Fruit fly (Drosophila melanogaster) whole organism, embryonic: ENCODE data around the gene ct.
A peak's percentile ranks its signal among the peaks of the same experiment; 100 is the strongest.

Experiments used
- Atf-2 ChIP-seq: fragments of 200-800 bp; sonication (Bioruptor generic); optimal IDR thresholded peaks from 2 replicates; lab custom pipeline; 2016; ENCODE audit warnings: missing biosample characterization, missing genetic modification characterization
- Atf3 ChIP-seq: fragments of 200-800 bp; sonication (Bioruptor generic); optimal IDR thresholded peaks from 3 replicates; lab custom pipeline; 2016; ENCODE audit warnings: missing biosample characterization, missing genetic modification characterization
- Atf6 ChIP-seq: fragments of 200-800 bp; sonication (Bioruptor generic); IDR thresholded peaks from 2 replicates; pipeline ENCODE4 v1.3.6; 2022; ENCODE audit warnings: missing biosample characterization, missing genetic modification characterization
- BtbVII ChIP-seq: fragments of 200-800 bp; sonication (Bioruptor generic); optimal IDR thresholded peaks from 3 replicates; lab custom pipeline; 2017; ENCODE audit warnings: missing biosample characterization, mild to moderate bottlenecking, missing genetic modification characterization
- Bteb2 ChIP-seq: fragments of 200-800 bp; sonication (Bioruptor generic); optimal IDR thresholded peaks from 2 replicates; lab custom pipeline; 2016; ENCODE audit warnings: missing biosample characterization, missing genetic modification characterization
- CG1024 ChIP-seq: fragments of 200-800 bp; sonication (Bioruptor generic); IDR thresholded peaks from 2 replicates; pipeline ENCODE4 v1.3.6; 2022; ENCODE audit warnings: missing biosample characterization, missing genetic modification characterization
- CG11695 ChIP-seq: fragments of 200-800 bp; sonication (Bioruptor generic); IDR thresholded peaks from 3 replicates; pipeline ENCODE4 v1.3.6; 2022; ENCODE audit warnings: missing biosample characterization, missing genetic modification characterization
- CG12155 ChIP-seq: fragments of 200-800 bp; sonication (Bioruptor generic); optimal IDR thresholded peaks from 3 replicates; lab custom pipeline; 2016; ENCODE audit warnings: missing biosample characterization, missing genetic modification characterization
- CG13894 ChIP-seq: fragments of 200-800 bp; sonication (Bioruptor generic); optimal IDR thresholded peaks from 3 replicates; lab custom pipeline; 2018; ENCODE audit warnings: missing biosample characterization, mild to moderate bottlenecking, missing genetic modification characterization, moderate library complexity
- CG14667 ChIP-seq: fragments of 200-800 bp; sonication (Bioruptor generic); IDR thresholded peaks from 2 replicates; pipeline ENCODE4 v1.3.6; 2022; ENCODE audit warnings: missing biosample characterization, missing genetic modification characterization
- CG1647 ChIP-seq: fragments of 200-800 bp; sonication (Bioruptor generic); optimal IDR thresholded peaks from 3 replicates; lab custom pipeline; 2016; ENCODE audit warnings: missing biosample characterization, missing genetic modification characterization
- CG17361 ChIP-seq: fragments of 200-800 bp; sonication (Bioruptor generic); IDR thresholded peaks from 3 replicates; pipeline ENCODE4 v1.3.6; 2022; ENCODE audit warnings: missing biosample characterization, missing genetic modification characterization
- CG17568 ChIP-seq: fragments of 200-800 bp; sonication (Bioruptor generic); optimal IDR thresholded peaks from 2 replicates; lab custom pipeline; 2018; ENCODE audit warnings: missing biosample characterization, mild to moderate bottlenecking, missing genetic modification characterization, moderate library complexity
- CG18011 ChIP-seq: fragments of 200-800 bp; sonication (Bioruptor generic); optimal IDR thresholded peaks from 2 replicates; lab custom pipeline; 2017; ENCODE audit warnings: missing biosample characterization, missing genetic modification characterization, mild to moderate bottlenecking, moderate library complexity, missing genotype
- CG32767 ChIP-seq: fragments of 200-800 bp; sonication (Bioruptor generic); IDR thresholded peaks from 2 replicates; pipeline ENCODE4 v1.3.6; 2022; ENCODE audit warnings: missing biosample characterization, missing genetic modification characterization
- CG33213 ChIP-seq: fragments of 200-800 bp; sonication (Bioruptor generic); optimal IDR thresholded peaks from 3 replicates; lab custom pipeline; 2016; ENCODE audit warnings: missing biosample characterization, missing genetic modification characterization
- CG6813 ChIP-seq: fragments of 200-800 bp; sonication (Bioruptor generic); optimal IDR thresholded peaks from 2 replicates; lab custom pipeline; 2017; ENCODE audit warnings: missing biosample characterization, missing genetic modification characterization, mild to moderate bottlenecking, moderate library complexity, missing genetic modification reagents
- CG7786 ChIP-seq: fragments of 200-800 bp; sonication (Bioruptor generic); optimal IDR thresholded peaks from 2 replicates; lab custom pipeline; 2016; ENCODE audit warnings: missing biosample characterization, missing genetic modification characterization
- CG7987 ChIP-seq: fragments of 200-800 bp; sonication (Bioruptor generic); optimal IDR thresholded peaks from 2 replicates; lab custom pipeline; 2018; ENCODE audit warnings: missing biosample characterization, mild to moderate bottlenecking, missing genetic modification characterization, moderate library complexity
- CG8388 ChIP-seq: fragments of 200-800 bp; sonication (Bioruptor generic); optimal IDR thresholded peaks from 2 replicates; lab custom pipeline; 2019; ENCODE audit warnings: missing biosample characterization, mild to moderate bottlenecking, missing genetic modification characterization, moderate library complexity
- CG8478 ChIP-seq: fragments of >200 bp; optimal IDR thresholded peaks from 2 replicates; lab custom pipeline; 2018
- CG9727 ChIP-seq: fragments of 200-800 bp; sonication (Bioruptor generic); optimal IDR thresholded peaks from 3 replicates; lab custom pipeline; 2017; ENCODE audit warnings: missing biosample characterization, mild to moderate bottlenecking, missing genetic modification characterization
- Camta ChIP-seq: fragments of 200-800 bp; sonication (Bioruptor generic); optimal IDR thresholded peaks from 2 replicates; lab custom pipeline; 2016; ENCODE audit warnings: missing biosample characterization, missing genetic modification characterization
- HLHmδ ChIP-seq: fragments of 200-800 bp; sonication (Bioruptor generic); optimal IDR thresholded peaks from 2 replicates; lab custom pipeline; 2018; ENCODE audit warnings: missing biosample characterization, mild to moderate bottlenecking, missing genetic modification characterization, moderate library complexity
- Hr78 ChIP-seq, 2 experiments: fragments of 200-800 bp in 1 of 2; fragments of >200 bp in 1 of 2; sonication (Bioruptor generic) in 1 of 2; optimal IDR thresholded peaks; 2 replicates each; lab custom pipeline; 2017 to 2019; ENCODE audit warnings: missing biosample characterization in 2 of 2, missing genetic modification characterization in 2 of 2, mild to moderate bottlenecking in 1 of 2, moderate library complexity in 1 of 2
- MESR4 ChIP-seq: fragments of 200-800 bp; sonication (Bioruptor generic); optimal IDR thresholded peaks from 2 replicates; lab custom pipeline; 2018; ENCODE audit warnings: missing biosample characterization, mild to moderate bottlenecking, missing genetic modification characterization, moderate library complexity
- Mad ChIP-seq: fragments of 200-800 bp; sonication (Bioruptor generic); optimal IDR thresholded peaks from 2 replicates; lab custom pipeline; 2016; ENCODE audit warnings: missing biosample characterization, missing genetic modification characterization
- Med ChIP-seq: fragments of 200-800 bp; sonication (Bioruptor generic); peaks from one replicate; lab custom pipeline; 2016; ENCODE audit warnings: missing biosample characterization, missing genetic modification characterization, mild to moderate bottlenecking, inconsistent platforms, moderate library complexity
- PHDP ChIP-seq: fragments of 200-800 bp; sonication (Bioruptor generic); optimal IDR thresholded peaks from 3 replicates; lab custom pipeline; 2018; ENCODE audit warnings: missing biosample characterization, mild to moderate bottlenecking, missing genetic modification characterization, moderate library complexity
- Side ChIP-seq: fragments of 200-800 bp; sonication (Bioruptor generic); optimal IDR thresholded peaks from 2 replicates; lab custom pipeline; 2016; ENCODE audit warnings: missing biosample characterization, missing genetic modification characterization
- Sin3A ChIP-seq: fragments of >200 bp; optimal IDR thresholded peaks from 2 replicates; lab custom pipeline; 2018
- Six4 ChIP-seq: fragments of 200-800 bp; sonication (Bioruptor generic); optimal IDR thresholded peaks from 2 replicates; lab custom pipeline; 2016; ENCODE audit warnings: missing biosample characterization, missing genetic modification characterization
- Sry-β ChIP-seq: fragments of 200-800 bp; sonication (Bioruptor generic); optimal IDR thresholded peaks from 2 replicates; lab custom pipeline; 2018; ENCODE audit warnings: missing biosample characterization, mild to moderate bottlenecking, missing genetic modification characterization, moderate library complexity
- Sry-δ ChIP-seq: fragments of 200-800 bp; sonication (Bioruptor generic); optimal IDR thresholded peaks from 2 replicates; lab custom pipeline; 2016; ENCODE audit warnings: missing biosample characterization, missing genetic modification characterization
- Trl ChIP-seq, 3 experiments: fragments of >200 bp in 2 of 3; fragments of 200-800 bp in 1 of 3; sonication (Bioruptor generic) in 1 of 3; optimal IDR thresholded peaks; 2 replicates in 1 of 3; 3 replicates in 2 of 3; lab custom pipeline; 2016 to 2017; ENCODE audit warnings: missing biosample characterization in 1 of 3, missing genetic modification characterization in 1 of 3
- ash1 ChIP-seq: fragments of 200-800 bp; sonication (Bioruptor generic); optimal IDR thresholded peaks from 2 replicates; lab custom pipeline; 2018; ENCODE audit warnings: missing biosample characterization, mild to moderate bottlenecking, missing genetic modification characterization
- cad ChIP-seq: fragments of >200 bp; optimal IDR thresholded peaks from 2 replicates; lab custom pipeline; 2017; ENCODE audit warnings: missing biosample characterization, missing genetic modification characterization
- dimm ChIP-seq: fragments of 200-800 bp; sonication (Bioruptor generic); IDR thresholded peaks from 2 replicates; pipeline ENCODE4 v1.3.6; 2022; ENCODE audit warnings: missing biosample characterization, missing genetic modification characterization
- en ChIP-seq: fragments of 200-800 bp; sonication (Bioruptor generic); optimal IDR thresholded peaks from 2 replicates; lab custom pipeline; 2016; ENCODE audit warnings: missing biosample characterization, missing genetic modification characterization
- eyg ChIP-seq: fragments of 200-800 bp; sonication (Bioruptor generic); optimal IDR thresholded peaks from 3 replicates; lab custom pipeline; 2016; ENCODE audit warnings: missing biosample characterization, missing genetic modification characterization
- fd102C ChIP-seq: fragments of 200-800 bp; sonication (Bioruptor generic); optimal IDR thresholded peaks from 2 replicates; lab custom pipeline; 2018; ENCODE audit warnings: missing biosample characterization, mild to moderate bottlenecking, missing genetic modification characterization, moderate library complexity
- fu2 ChIP-seq: fragments of 200-800 bp; sonication (Bioruptor generic); optimal IDR thresholded peaks from 2 replicates; lab custom pipeline; 2016; ENCODE audit warnings: missing biosample characterization, missing genetic modification characterization
- hbn ChIP-seq: fragments of 200-800 bp; sonication (Bioruptor generic); IDR thresholded peaks from 2 replicates; pipeline ENCODE4 v1.3.6; 2022; ENCODE audit warnings: missing biosample characterization, missing genetic modification characterization; ENCODE audit not compliant: partially characterized antibody
- lola ChIP-seq, 3 experiments: fragments of >200 bp in 2 of 3; fragments of 200-800 bp in 1 of 3; sonication (Bioruptor generic) in 1 of 3; optimal IDR thresholded peaks; 2 replicates each; lab custom pipeline; 2017 to 2019; ENCODE audit warnings: missing biosample characterization in 3 of 3, missing genetic modification characterization in 3 of 3, mild to moderate bottlenecking in 1 of 3, moderate library complexity in 1 of 3
- nerfin-1 ChIP-seq: fragments of 200-800 bp; sonication (Bioruptor generic); optimal IDR thresholded peaks from 3 replicates; lab custom pipeline; 2019; ENCODE audit warnings: missing biosample characterization, mild to moderate bottlenecking, missing genetic modification characterization, moderate library complexity
- pb ChIP-seq: fragments of 200-800 bp; sonication (Bioruptor generic); optimal IDR thresholded peaks from 3 replicates; lab custom pipeline; 2016; ENCODE audit warnings: missing biosample characterization, missing genetic modification characterization
- pzg ChIP-seq: fragments of 200-800 bp; sonication (Bioruptor generic); optimal IDR thresholded peaks from 3 replicates; lab custom pipeline; 2018; ENCODE audit warnings: missing biosample characterization, mild to moderate bottlenecking, missing genetic modification characterization, moderate library complexity
- rib ChIP-seq: fragments of 200-800 bp; sonication (Bioruptor generic); IDR thresholded peaks from 2 replicates; pipeline ENCODE4 v1.3.6; 2022; ENCODE audit warnings: missing biosample characterization, missing genetic modification characterization
- vnd ChIP-seq: fragments of 200-800 bp; sonication (Bioruptor generic); IDR thresholded peaks from 3 replicates; pipeline ENCODE4 v1.3.6; 2022; ENCODE audit warnings: missing biosample characterization, missing genetic modification characterization; ENCODE audit not compliant: partially characterized antibody
- z ChIP-seq: fragments of 200-800 bp; sonication (Bioruptor generic); IDR thresholded peaks from 3 replicates; pipeline ENCODE4 v1.3.6; 2022; ENCODE audit warnings: missing biosample characterization, missing genetic modification characterization

ct gene

dm6 chrX:7710439-7711154, 102.4 kb downstream of the ct start (continued):
- TF ChIP-seq lola (GFP tag; optimal IDR thresholded peaks at IDR 0.05; lab: Kevin White, UChicago) (no peak), CG17361 (GFP tag; lab: Robert Waterston, UW) (0 out of 3 replicates have a peak, but pooled peaks have one; percentile 13), Six4 (no peak), eyg (GFP tag; lab: Kevin White, UChicago) (no peak), CG17568 (GFP tag; lab: Kevin White, UChicago) (no peak), cad (no peak), Side (GFP tag; lab: Kevin White, UChicago) (no peak), hbn (GFP tag; lab: Robert Waterston, UW) (no peak), Trl (optimal IDR thresholded peaks at IDR 0.05; lab: Kevin White, UChicago) (no peak), Trl (GFP tag; optimal IDR thresholded peaks at IDR 0.05; lab: Kevin White, UChicago) (peak; percentile 2), Mad (no peak), CG13894 (tag; lab: Kevin White, UChicago) (peak; percentile 52), Atf-2 (GFP tag; lab: Kevin White, UChicago) (no peak), CG18011 (no peak), CG33213 (GFP tag; lab: Kevin White, UChicago) (peak; percentile 75), CG11695 (GFP tag; lab: Robert Waterston, UW) (no peak), dimm (GFP tag; lab: Robert Waterston, UW) (no peak), CG1024 (no peak), CG8478 (lab: Kevin White, UChicago) (no peak), Hr78 (GFP tag; optimal IDR thresholded peaks at IDR 0.05; lab: Kevin White, UChicago) (no peak), MESR4 (no peak), CG14667 (GFP tag; lab: Robert Waterston, UW) (no peak), Sry-β (GFP tag; lab: Kevin White, UChicago) (no peak), Camta (GFP tag; lab: Kevin White, UChicago) (no peak), nerfin-1 (tag; lab: Kevin White, UChicago) (no peak), rib (no peak), z (GFP tag; lab: Robert Waterston, UW) (no peak), Atf3 (no peak), vnd (GFP tag; lab: Robert Waterston, UW) (no peak), CG32767 (GFP tag; lab: Robert Waterston, UW) (no peak), CG6813 (GFP tag; lab: Kevin White, UChicago) (no peak), Sry-δ (GFP tag; lab: Kevin White, UChicago) (peak; percentile 61), fd102C (GFP tag; lab: Kevin White, UChicago) (no peak), CG1647 (peak; percentile 26), Bteb2 (GFP tag; lab: Kevin White, UChicago) (no peak), ash1 (GFP tag; lab: Kevin White, UChicago) (no peak), Atf6 (GFP tag; lab: Robert Waterston, UW) (no peak), BtbVII (GFP tag; lab: Kevin White, UChicago) (no peak), pzg (GFP tag; lab: Kevin White, UChicago) (peak; percentile 66), CG7987 (GFP tag; lab: Kevin White, UChicago) (peak; percentile 16), CG9727 (GFP tag; lab: Kevin White, UChicago) (no peak), Sin3A (lab: Kevin White, UChicago) (no peak), Med (peak; percentile 92), CG12155 (GFP tag; lab: Kevin White, UChicago) (peak; percentile 7), CG7786 (GFP tag; lab: Kevin White, UChicago) (no peak), HLHmδ (GFP tag; lab: Kevin White, UChicago) (no peak), fu2 (GFP tag; lab: Kevin White, UChicago) (no peak), en (GFP tag; lab: Kevin White, UChicago) (no peak), CG8388 (GFP tag; lab: Kevin White, UChicago) (no peak), pb (GFP tag; lab: Kevin White, UChicago) (no peak), PHDP (tag; lab: Kevin White, UChicago) (no peak)
